Worm (Caenorhabditis elegans) whole organism, mixed stage, embryonic: ENCODE measurements around the gene nspb-12.

Experiments used
- M03D4.4 ChIP-seq: sonication (generic microtip); optimal IDR thresholded peaks from 2 replicates; lab custom pipeline; 2017; ENCODE audit warnings: mild to moderate bottlenecking, missing genetic modification characterization, missing compliant biosample characterization
- bed-3 ChIP-seq: fragments of 200-800 bp; sonication (Bioruptor generic); optimal IDR thresholded peaks from 3 replicates; lab custom pipeline; 2018; ENCODE audit warnings: mild to moderate bottlenecking, missing genetic modification characterization, moderate library complexity, missing compliant biosample characterization
- blmp-1 ChIP-seq: fragments of 150-350 bp; optimal IDR thresholded peaks from 2 replicates; lab custom pipeline; 2014; ENCODE audit warnings: missing biosample characterization, missing genetic modification characterization
- ceh-39 ChIP-seq: fragments of 150-350 bp; optimal IDR thresholded peaks from 2 replicates; lab custom pipeline; 2014; ENCODE audit warnings: missing biosample characterization, missing genetic modification characterization
- ceh-43 ChIP-seq: fragments of 200-800 bp; sonication (Bioruptor generic); optimal IDR thresholded peaks from 2 replicates; lab custom pipeline; 2018; ENCODE audit warnings: mild to moderate bottlenecking, missing genetic modification characterization, moderate library complexity, missing compliant biosample characterization
- ceh-83 ChIP-seq: fragments of 200-800 bp; sonication (Bioruptor generic); optimal IDR thresholded peaks from 2 replicates; lab custom pipeline; 2018; ENCODE audit warnings: mild to moderate bottlenecking, missing genetic modification characterization, missing compliant biosample characterization
- ces-1 ChIP-seq: fragments of 150-350 bp; optimal IDR thresholded peaks from 2 replicates; lab custom pipeline; 2014; ENCODE audit warnings: missing biosample characterization, missing genetic modification reagents, missing genetic modification characterization
- cnd-1 ChIP-seq: fragments of 200-800 bp; sonication (Bioruptor generic); optimal IDR thresholded peaks from 2 replicates; lab custom pipeline; 2018; ENCODE audit warnings: mild to moderate bottlenecking, missing genetic modification characterization, missing compliant biosample characterization
- drap-1 ChIP-seq: fragments of 200-800 bp; sonication (Bioruptor generic); optimal IDR thresholded peaks from 3 replicates; lab custom pipeline; 2018; ENCODE audit warnings: mild to moderate bottlenecking, missing genetic modification characterization, missing compliant biosample characterization
- elt-1 ChIP-seq: sonication (generic microtip); optimal IDR thresholded peaks from 2 replicates; lab custom pipeline; 2017; ENCODE audit warnings: missing genetic modification characterization, mild to moderate bottlenecking, missing compliant biosample characterization, antibody characterized with exemption, moderate library complexity, borderline replicate concordance; ENCODE audit not compliant: insufficient read depth
- elt-3 ChIP-seq: fragments of 150-350 bp; optimal IDR thresholded peaks from 2 replicates; lab custom pipeline; 2014; ENCODE audit warnings: missing biosample characterization, missing genetic modification characterization
- ham-2 ChIP-seq: fragments of 200-800 bp; sonication (Bioruptor generic); optimal IDR thresholded peaks from 2 replicates; lab custom pipeline; 2018; ENCODE audit warnings: mild to moderate bottlenecking, missing genetic modification characterization, missing compliant biosample characterization
- lin-13 ChIP-seq: fragments of 150-350 bp; optimal IDR thresholded peaks from 2 replicates; lab custom pipeline; 2014; ENCODE audit warnings: missing biosample characterization, missing genetic modification characterization
- lin-32 ChIP-seq: fragments of 200-800 bp; sonication (Bioruptor generic); optimal IDR thresholded peaks from 2 replicates; lab custom pipeline; 2018; ENCODE audit warnings: mild to moderate bottlenecking, missing genetic modification characterization, missing compliant biosample characterization
- lsy-2 ChIP-seq: fragments of 150-350 bp; optimal IDR thresholded peaks from 2 replicates; lab custom pipeline; 2014; ENCODE audit warnings: missing biosample characterization, missing genetic modification characterization
- mab-5 ChIP-seq: fragments of 150-350 bp; optimal IDR thresholded peaks from 2 replicates; lab custom pipeline; 2014; ENCODE audit warnings: missing biosample characterization, missing genetic modification characterization
- mep-1 ChIP-seq: fragments of 150-350 bp; optimal IDR thresholded peaks from 2 replicates; lab custom pipeline; 2017; ENCODE audit warnings: missing biosample characterization, missing genetic modification reagents, missing genetic modification characterization, inconsistent platforms
- mls-2 ChIP-seq: sonication (generic microtip); optimal IDR thresholded peaks from 2 replicates; lab custom pipeline; 2016; ENCODE audit warnings: mild to moderate bottlenecking, missing genetic modification characterization, moderate library complexity, missing compliant biosample characterization
- nhr-12 ChIP-seq: fragments of 150-350 bp; optimal IDR thresholded peaks from 2 replicates; lab custom pipeline; 2014; ENCODE audit warnings: missing biosample characterization, missing genetic modification characterization
- nhr-2 ChIP-seq: fragments of 150-350 bp; optimal IDR thresholded peaks from 2 replicates; lab custom pipeline; 2014; ENCODE audit warnings: missing biosample characterization, missing genetic modification characterization
- nhr-237 ChIP-seq: fragments of 150-350 bp; optimal IDR thresholded peaks from 2 replicates; lab custom pipeline; 2014; ENCODE audit warnings: missing biosample characterization, missing genetic modification characterization
- nhr-28 ChIP-seq: fragments of 150-350 bp; optimal IDR thresholded peaks from 2 replicates; lab custom pipeline; 2014; ENCODE audit warnings: missing biosample characterization, missing genetic modification characterization
- pha-4 ChIP-seq: fragments of 150-350 bp; optimal IDR thresholded peaks from 2 replicates; lab custom pipeline; 2018; ENCODE audit warnings: missing biosample characterization, missing genetic modification reagents, missing genetic modification characterization
- sem-2 ChIP-seq: fragments of 200-800 bp; sonication (Bioruptor generic); optimal IDR thresholded peaks from 2 replicates; lab custom pipeline; 2018; ENCODE audit warnings: mild to moderate bottlenecking, missing genetic modification characterization, missing compliant biosample characterization
- snpc-4 ChIP-seq: fragments of 150-350 bp; optimal IDR thresholded peaks from 2 replicates; lab custom pipeline; 2014; ENCODE audit warnings: missing biosample characterization, missing genetic modification characterization
- sptf-1 ChIP-seq: sonication (generic microtip); optimal IDR thresholded peaks from 2 replicates; lab custom pipeline; 2017; ENCODE audit warnings: mild to moderate bottlenecking, missing genetic modification characterization, moderate library complexity, missing compliant biosample characterization
- tbx-8 ChIP-seq: fragments of 200-800 bp; sonication (Bioruptor generic); optimal IDR thresholded peaks from 2 replicates; lab custom pipeline; 2018; ENCODE audit warnings: mild to moderate bottlenecking, missing genetic modification characterization, moderate library complexity, missing compliant biosample characterization
- unc-120 ChIP-seq: sonication (generic microtip); optimal IDR thresholded peaks from 2 replicates; lab custom pipeline; 2017; ENCODE audit warnings: missing genetic modification characterization, missing compliant biosample characterization; ENCODE audit not compliant: poor library complexity, severe bottlenecking
- unc-39 ChIP-seq: fragments of 150-350 bp; optimal IDR thresholded peaks from 2 replicates; lab custom pipeline; 2014; ENCODE audit warnings: missing biosample characterization, missing genetic modification characterization
- unc-62 ChIP-seq: fragments of 150-350 bp; optimal IDR thresholded peaks from 2 replicates; lab custom pipeline; 2014; ENCODE audit warnings: missing biosample characterization, missing genetic modification reagents, missing genetic modification characterization
- ztf-11 ChIP-seq: fragments of 150-350 bp; optimal IDR thresholded peaks from 2 replicates; lab custom pipeline; 2014; ENCODE audit warnings: missing biosample characterization, missing genetic modification characterization

nspb-12 gene

DNA sequence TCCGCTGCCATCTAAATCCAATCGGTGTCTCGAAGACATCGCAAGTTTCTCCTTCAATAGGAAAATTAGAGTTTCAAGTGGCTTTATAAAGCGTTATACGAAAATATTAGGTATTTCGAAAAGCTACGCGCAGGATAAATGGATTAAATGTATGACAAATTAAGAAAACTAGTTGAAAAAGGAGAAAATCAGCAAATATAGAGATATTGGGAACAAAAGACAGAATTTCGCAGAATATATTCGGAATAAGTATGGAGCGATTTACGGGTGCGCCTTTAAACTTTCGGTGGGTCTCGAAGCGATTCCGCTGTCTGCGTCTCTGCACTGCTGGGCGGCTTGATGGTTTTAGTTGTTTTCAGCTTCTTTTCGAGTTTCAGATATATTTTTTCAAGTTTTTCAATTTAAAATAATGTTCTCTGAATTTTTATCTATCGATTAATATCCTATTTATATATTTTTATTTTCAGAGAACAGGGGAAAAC lies 23.1 kb upstream of the nspb-12 start, which contains the start of the genes ddx-15 and ucr-1:
ddx-15 (minus strand) TSS at position 51 of the 482 bp plus-strand sequence.
ucr-1 (plus strand) TSS at position 468 of the 482 bp plus-strand sequence.
- peak; percentile 41 for TF ChIP-seq pha-4
- TF ChIP-seq nhr-237, result no peak
- peak; percentile 71 for TF ChIP-seq mep-1 (tag; lab: Kevin White, UChicago)
- peak; percentile 76 for TF ChIP-seq lsy-2 (tag; lab: Kevin White, UChicago)
- peak; percentile 55 for TF ChIP-seq lin-13 (tag; lab: Kevin White, UChicago)
- peak; percentile 20 for TF ChIP-seq unc-120
- no peak for TF ChIP-seq bed-3 (GFP tag; lab: Kevin White, UChicago)
- TF ChIP-seq, all 35 proteins: peak for 5

DNA sequence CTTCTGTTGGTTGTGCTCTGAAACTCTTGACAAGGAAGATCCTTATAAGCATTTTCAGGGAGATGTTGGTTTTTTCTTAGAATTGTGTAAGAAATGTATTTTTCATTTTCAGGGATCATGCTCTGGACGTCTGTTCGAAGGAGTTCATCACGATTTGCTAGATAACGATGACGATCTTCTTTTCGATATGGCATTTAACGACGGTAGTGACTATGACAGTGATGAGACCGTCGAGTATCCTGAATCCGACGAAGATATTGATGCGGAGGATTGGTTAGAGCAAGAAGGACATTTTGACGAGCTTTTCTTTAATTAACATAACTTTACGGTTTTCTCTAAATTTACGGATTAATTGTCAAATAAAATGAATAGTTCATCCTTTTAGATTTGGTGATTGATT lies 20.2 kb upstream of the nspb-12 start:
- TF ChIP-seq ztf-11 (tag; lab: Kevin White, UChicago) (no peak), blmp-1 (tag; lab: Kevin White, UChicago) (no peak), lsy-2 (tag; lab: Kevin White, UChicago) (no peak), mep-1 (tag; lab: Kevin White, UChicago) (no peak), bed-3 (GFP tag; lab: Kevin White, UChicago) (no peak), unc-39 (no peak), lin-13 (tag; lab: Kevin White, UChicago) (no peak), ces-1 (no peak), elt-3 (tag; lab: Kevin White, UChicago) (no peak), ceh-43 (GFP tag; lab: Kevin White, UChicago) (no peak)
- TF ChIP-seq, all 35 proteins: peak for 0

DNA sequence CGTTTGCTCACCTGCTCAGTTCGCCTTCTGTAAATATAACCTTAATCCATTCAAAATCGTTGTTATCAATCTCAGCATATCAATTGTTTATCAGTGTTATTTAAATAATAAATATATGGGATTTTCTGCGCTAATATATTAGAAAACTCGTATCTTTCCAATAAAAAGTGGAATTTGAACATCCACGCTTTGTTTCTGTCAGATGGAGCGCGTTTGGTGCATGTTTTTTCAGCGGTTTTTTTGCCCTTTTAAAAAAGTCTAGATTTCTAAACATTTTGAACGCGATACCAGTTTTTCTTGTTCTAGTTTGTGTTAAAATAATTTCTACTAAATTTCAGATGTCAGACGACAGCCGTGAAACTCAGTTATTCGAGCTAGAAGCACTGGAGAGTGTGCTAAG lies 18.3 kb upstream of the nspb-12 start, which contains the start of gene F56D2.2:
F56D2.2 (plus strand) TSS at position 339 of the 400 bp plus-strand sequence.
- no peak for TF ChIP-seq drap-1 (GFP tag; lab: Kevin White, UChicago)
- peak; percentile 37 for TF ChIP-seq mep-1 (tag; lab: Kevin White, UChicago)
- peak; percentile 1 for TF ChIP-seq nhr-2 (tag; lab: Kevin White, UChicago)
- no peak for TF ChIP-seq tbx-8 (GFP tag; lab: Kevin White, UChicago)
- TF ChIP-seq, all 35 proteins: peak for 2

DNA sequence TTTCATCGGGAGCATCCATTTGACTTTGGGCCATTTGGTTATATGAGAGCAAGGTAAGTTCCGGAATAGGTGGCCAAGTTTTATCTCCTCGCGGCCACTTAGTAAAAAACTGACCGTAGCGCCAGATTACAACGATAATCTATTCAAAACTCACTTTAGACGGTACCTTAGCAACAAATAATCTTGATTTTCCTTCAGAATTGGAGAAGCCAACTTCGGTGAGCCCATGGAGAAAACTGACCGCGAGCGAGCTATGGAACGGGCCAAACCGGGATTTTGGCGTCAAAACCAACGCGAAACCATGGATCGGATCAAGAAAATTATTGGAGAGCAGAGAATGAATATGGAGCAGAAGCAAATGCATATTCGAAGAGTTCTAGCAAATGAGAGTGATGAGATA lies 17.1 kb upstream of the nspb-12 start:
- TF ChIP-seq mls-2 (tag; lab: Kevin White, UChicago) (no peak), elt-3 (tag; lab: Kevin White, UChicago) (no peak), mab-5 (tag; lab: Kevin White, UChicago) (no peak), sptf-1 (no peak), ham-2 (GFP tag; lab: Kevin White, UChicago) (no peak), nhr-2 (tag; lab: Kevin White, UChicago) (no peak), ceh-43 (GFP tag; lab: Kevin White, UChicago) (no peak), lsy-2 (tag; lab: Kevin White, UChicago) (no peak), unc-62 (GFP tag; lab: Kevin White, UChicago) (no peak), bed-3 (GFP tag; lab: Kevin White, UChicago) (no peak), ceh-39 (tag; lab: Kevin White, UChicago) (no peak), lin-13 (tag; lab: Kevin White, UChicago) (no peak), snpc-4 (tag; lab: Kevin White, UChicago) (no peak), nhr-12 (tag; lab: Kevin White, UChicago) (no peak)

DNA sequence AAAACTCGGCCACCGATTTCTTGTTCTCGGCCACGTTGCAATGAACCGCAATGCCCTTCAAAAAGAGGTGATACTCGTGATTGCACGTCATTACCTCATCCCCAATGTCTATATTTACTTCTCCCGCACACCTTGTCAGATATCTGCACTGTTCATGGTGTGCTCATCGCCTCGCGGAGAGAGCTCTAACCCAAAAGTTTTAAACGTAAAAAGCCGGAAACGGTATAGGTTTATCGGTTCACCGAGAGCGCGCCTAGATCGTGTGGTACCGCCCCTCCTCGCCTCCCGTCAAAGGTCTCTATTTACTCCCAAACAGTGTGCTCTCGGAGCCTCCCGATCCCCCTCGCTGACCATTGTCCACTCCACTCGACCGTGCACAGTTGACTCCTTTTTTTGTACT lies 16.1 kb upstream of the nspb-12 start, which contains the start of gene F56D2.3:
F56D2.3 (plus strand) TSS at position 301 of the 400 bp plus-strand sequence.
- TF ChIP-seq cnd-1 (tag; lab: Kevin White, UChicago) (peak; percentile 5), bed-3 (GFP tag; lab: Kevin White, UChicago) (no peak)
- TF ChIP-seq, all 35 proteins: peak for 1

DNA sequence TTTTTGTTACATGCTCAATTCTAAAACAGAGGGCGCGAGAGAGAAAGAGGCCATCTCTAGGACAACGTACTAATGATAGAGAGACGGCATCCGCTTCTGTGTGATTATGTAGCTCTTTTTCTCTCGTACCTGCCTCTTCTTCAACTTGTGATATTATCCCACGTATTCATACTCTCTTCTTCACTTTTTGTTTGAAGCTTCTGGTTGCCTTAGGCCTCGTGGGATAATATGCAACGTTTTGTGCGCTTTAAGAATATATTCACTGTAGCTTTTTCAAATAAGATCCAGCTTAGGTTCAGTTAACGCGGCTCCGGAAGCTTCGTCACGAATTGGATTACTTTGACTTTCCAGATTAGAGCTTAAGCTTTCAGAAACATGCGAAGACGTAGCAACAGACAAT lies 14.2 kb upstream of the nspb-12 start, which contains the start of the genes F56D2.8 and uev-2:
F56D2.8 (minus strand) TSS at position 101 of the 400 bp plus-strand sequence.
uev-2 (plus strand) TSS at position 360 of the 400 bp plus-strand sequence.
- TF ChIP-seq cnd-1 (tag; lab: Kevin White, UChicago) (no peak), bed-3 (GFP tag; lab: Kevin White, UChicago) (no peak), unc-62 (GFP tag; lab: Kevin White, UChicago) (no peak), lin-13 (tag; lab: Kevin White, UChicago) (no peak), sem-2 (GFP tag; lab: Kevin White, UChicago) (no peak), lin-32 (GFP tag; lab: Kevin White, UChicago) (no peak), elt-1 (tag; lab: Kevin White, UChicago) (no peak), nhr-28 (tag; lab: Kevin White, UChicago) (no peak), lsy-2 (tag; lab: Kevin White, UChicago) (no peak), M03D4.4 (tag; lab: Kevin White, UChicago) (no peak), pha-4 (no peak), mep-1 (tag; lab: Kevin White, UChicago) (no peak), ces-1 (no peak), unc-39 (no peak), ceh-83 (GFP tag; lab: Kevin White, UChicago) (no peak), snpc-4 (tag; lab: Kevin White, UChicago) (no peak)
- TF ChIP-seq, all 35 proteins: peak for 0
